Fruit fly (Drosophila melanogaster) whole organism, embryonic: ENCODE measurements around the gene RpS25.

Experiments used
- Abd-B ChIP-seq: fragments of 200-800 bp; sonication (Bioruptor generic); optimal IDR thresholded peaks from 2 replicates; lab custom pipeline; 2018; ENCODE audit warnings: missing biosample characterization, mild to moderate bottlenecking, missing genetic modification characterization, moderate library complexity
- Atf-2 ChIP-seq: fragments of 200-800 bp; sonication (Bioruptor generic); optimal IDR thresholded peaks from 2 replicates; lab custom pipeline; 2016; ENCODE audit warnings: missing biosample characterization, missing genetic modification characterization
- Blimp-1 ChIP-seq: fragments of 200-800 bp; sonication (Bioruptor generic); optimal IDR thresholded peaks from 3 replicates; lab custom pipeline; 2018; ENCODE audit warnings: missing biosample characterization, missing genetic modification characterization, mild to moderate bottlenecking, moderate library complexity, missing genetic modification reagents
- CG11085 ChIP-seq: fragments of 200-800 bp; sonication (Bioruptor generic); IDR thresholded peaks from 2 replicates; pipeline ENCODE4 v1.3.6; 2022; ENCODE audit warnings: missing biosample characterization, missing genetic modification characterization
- CG1233 ChIP-seq: fragments of 200-800 bp; sonication (Bioruptor generic); optimal IDR thresholded peaks from 4 replicates; lab custom pipeline; 2018; ENCODE audit warnings: missing biosample characterization, mild to moderate bottlenecking, missing genetic modification characterization
- CG12942 ChIP-seq: fragments of 200-800 bp; sonication (Bioruptor generic); optimal IDR thresholded peaks from 3 replicates; lab custom pipeline; 2016; ENCODE audit warnings: missing biosample characterization, missing genetic modification characterization
- CG13894 ChIP-seq: fragments of 200-800 bp; sonication (Bioruptor generic); optimal IDR thresholded peaks from 3 replicates; lab custom pipeline; 2018; ENCODE audit warnings: missing biosample characterization, mild to moderate bottlenecking, missing genetic modification characterization, moderate library complexity
- CG14050 ChIP-seq: fragments of 200-800 bp; sonication (Bioruptor generic); IDR thresholded peaks from 3 replicates; pipeline ENCODE4 v1.3.6; 2022; ENCODE audit warnings: missing biosample characterization, missing genetic modification characterization
- CG15073 ChIP-seq: fragments of 200-800 bp; sonication (Bioruptor generic); optimal IDR thresholded peaks from 2 replicates; lab custom pipeline; 2016; ENCODE audit warnings: missing biosample characterization, missing genetic modification characterization
- CG16815 ChIP-seq: fragments of 200-800 bp; sonication (Bioruptor generic); optimal IDR thresholded peaks from 3 replicates; lab custom pipeline; 2017; ENCODE audit warnings: missing biosample characterization, mild to moderate bottlenecking, missing genetic modification characterization
- CG18262 ChIP-seq: fragments of 200-800 bp; optimal IDR thresholded peaks from 3 replicates; lab custom pipeline; 2019; ENCODE audit warnings: missing biosample characterization, mild to moderate bottlenecking, missing genetic modification characterization, moderate library complexity
- CG2129 ChIP-seq: fragments of 200-800 bp; sonication (Bioruptor generic); IDR thresholded peaks from 2 replicates; pipeline ENCODE4 v1.3.6; 2022; ENCODE audit warnings: missing biosample characterization, missing genetic modification characterization; ENCODE audit not compliant: partially characterized antibody
- CG2199 ChIP-seq: fragments of 200-800 bp; sonication (Bioruptor generic); IDR thresholded peaks from 3 replicates; pipeline ENCODE4 v1.3.6; 2022; ENCODE audit warnings: missing biosample characterization, missing genetic modification characterization
- CG3065 ChIP-seq: fragments of 200-800 bp; sonication (Bioruptor generic); optimal IDR thresholded peaks from 2 replicates; lab custom pipeline; 2016; ENCODE audit warnings: missing biosample characterization, missing genetic modification characterization
- CG33557 ChIP-seq: fragments of 200-800 bp; sonication (Bioruptor generic); optimal IDR thresholded peaks from 2 replicates; lab custom pipeline; 2019; ENCODE audit warnings: missing biosample characterization, mild to moderate bottlenecking, missing genetic modification characterization, moderate library complexity
- CG6175 ChIP-seq: fragments of 200-800 bp; sonication (Bioruptor generic); IDR thresholded peaks from 3 replicates; pipeline ENCODE4 v1.3.6; 2022; ENCODE audit warnings: missing biosample characterization, missing genetic modification characterization
- CG7271 ChIP-seq: fragments of 200-800 bp; sonication (Bioruptor generic); optimal IDR thresholded peaks from 2 replicates; lab custom pipeline; 2018; ENCODE audit warnings: missing biosample characterization, mild to moderate bottlenecking, missing genetic modification characterization, moderate library complexity
- CG8089 ChIP-seq: fragments of 200-800 bp; sonication (Bioruptor generic); optimal IDR thresholded peaks from 3 replicates; lab custom pipeline; 2016; ENCODE audit warnings: missing biosample characterization, missing genetic modification characterization
- CG9727 ChIP-seq: fragments of 200-800 bp; sonication (Bioruptor generic); optimal IDR thresholded peaks from 3 replicates; lab custom pipeline; 2017; ENCODE audit warnings: missing biosample characterization, mild to moderate bottlenecking, missing genetic modification characterization
- D19B ChIP-seq: fragments of 200-800 bp; sonication (Bioruptor generic); optimal IDR thresholded peaks from 2 replicates; lab custom pipeline; 2017; ENCODE audit warnings: missing biosample characterization, mild to moderate bottlenecking, missing genetic modification characterization
- Elba2 ChIP-seq: fragments of 200-800 bp; sonication (Bioruptor generic); optimal IDR thresholded peaks from 3 replicates; lab custom pipeline; 2016; ENCODE audit warnings: missing biosample characterization, missing genetic modification characterization
- Gsc ChIP-seq: fragments of 200-800 bp; sonication (Bioruptor generic); IDR thresholded peaks from 2 replicates; pipeline ENCODE4 v1.3.6; 2022; ENCODE audit warnings: missing biosample characterization, missing genetic modification characterization
- HHEX ChIP-seq: fragments of 200-800 bp; sonication (Bioruptor generic); optimal IDR thresholded peaks from 3 replicates; lab custom pipeline; 2017; ENCODE audit warnings: missing biosample characterization, mild to moderate bottlenecking, missing genetic modification characterization, missing genetic modification reagents
- Hand ChIP-seq: fragments of 200-800 bp; sonication (Bioruptor generic); optimal IDR thresholded peaks from 2 replicates; lab custom pipeline; 2017; ENCODE audit warnings: mild to moderate bottlenecking, missing biosample characterization, missing genetic modification reagents, missing genetic modification characterization
- Hmr ChIP-seq: fragments of 200-800 bp; sonication (Bioruptor generic); optimal IDR thresholded peaks from 3 replicates; lab custom pipeline; 2017; ENCODE audit warnings: mild to moderate bottlenecking, missing biosample characterization, missing genetic modification reagents, missing genetic modification characterization
- Hr39 ChIP-seq: fragments of >200 bp; optimal IDR thresholded peaks from 2 replicates; lab custom pipeline; 2017
- Meics ChIP-seq: fragments of 200-800 bp; sonication (Bioruptor generic); optimal IDR thresholded peaks from 2 replicates; lab custom pipeline; 2017; ENCODE audit warnings: missing biosample characterization, mild to moderate bottlenecking, missing genetic modification characterization
- Xrp1 ChIP-seq: fragments of 200-800 bp; sonication (Bioruptor generic); IDR thresholded peaks from 2 replicates; pipeline ENCODE4 v1.3.6; 2022; ENCODE audit warnings: missing biosample characterization, missing genetic modification characterization
- amos ChIP-seq: fragments of 200-800 bp; sonication (Bioruptor generic); IDR thresholded peaks from 2 replicates; pipeline ENCODE4 v1.3.6; 2022; ENCODE audit warnings: missing biosample characterization, missing genetic modification characterization; ENCODE audit not compliant: partially characterized antibody
- ato ChIP-seq: fragments of 200-800 bp; sonication (Bioruptor generic); IDR thresholded peaks from 2 replicates; pipeline ENCODE4 v1.3.6; 2022; ENCODE audit warnings: missing biosample characterization, missing genetic modification characterization; ENCODE audit not compliant: partially characterized antibody
- bab2 ChIP-seq: fragments of 200-800 bp; sonication (Bioruptor generic); optimal IDR thresholded peaks from 2 replicates; lab custom pipeline; 2016; ENCODE audit warnings: missing biosample characterization, missing genetic modification characterization
- chinmo ChIP-seq: fragments of 200-800 bp; sonication (Bioruptor generic); IDR thresholded peaks from 4 replicates; pipeline ENCODE4 v1.3.6; 2022; ENCODE audit warnings: missing biosample characterization, missing genetic modification characterization; ENCODE audit not compliant: partially characterized antibody
- chm ChIP-seq: fragments of 200-800 bp; sonication (Bioruptor generic); IDR thresholded peaks from 2 replicates; pipeline ENCODE4 v1.3.6; 2022; ENCODE audit warnings: missing biosample characterization, missing genetic modification characterization
- chn ChIP-seq: fragments of 200-800 bp; sonication (Bioruptor generic); optimal IDR thresholded peaks from 2 replicates; lab custom pipeline; 2016; ENCODE audit warnings: missing biosample characterization, missing genetic modification characterization
- crc ChIP-seq: fragments of 200-800 bp; sonication (Bioruptor generic); optimal IDR thresholded peaks from 2 replicates; lab custom pipeline; 2016; ENCODE audit warnings: missing biosample characterization, missing genetic modification characterization
- da ChIP-seq: fragments of 200-800 bp; sonication (Bioruptor generic); optimal IDR thresholded peaks from 2 replicates; lab custom pipeline; 2016; ENCODE audit warnings: missing biosample characterization, missing genetic modification characterization
- disco-r ChIP-seq: fragments of 200-800 bp; sonication (Bioruptor generic); optimal IDR thresholded peaks from 2 replicates; lab custom pipeline; 2016; ENCODE audit warnings: missing biosample characterization, missing genetic modification characterization
- dpn ChIP-seq, 2 experiments: fragments of 200-800 bp; sonication (Bioruptor generic); optimal IDR thresholded peaks; 3 replicates each; lab custom pipeline; 2016; ENCODE audit warnings: missing biosample characterization in 2 of 2, missing genetic modification characterization in 2 of 2
- eve ChIP-seq, 2 experiments: fragments of >200 bp; optimal IDR thresholded peaks; 2 replicates each; lab custom pipeline; 2017; ENCODE audit warnings: missing biosample characterization in 2 of 2, missing genetic modification characterization in 2 of 2
- fd102C ChIP-seq: fragments of 200-800 bp; sonication (Bioruptor generic); optimal IDR thresholded peaks from 2 replicates; lab custom pipeline; 2018; ENCODE audit warnings: missing biosample characterization, mild to moderate bottlenecking, missing genetic modification characterization, moderate library complexity
- kah ChIP-seq: fragments of 200-800 bp; sonication (Bioruptor generic); optimal IDR thresholded peaks from 2 replicates; lab custom pipeline; 2018; ENCODE audit warnings: missing biosample characterization, mild to moderate bottlenecking, missing genetic modification characterization
- lilli ChIP-seq: fragments of 200-800 bp; sonication (Bioruptor generic); optimal IDR thresholded peaks from 3 replicates; lab custom pipeline; 2016; ENCODE audit warnings: missing biosample characterization, missing genetic modification characterization
- nerfin-1 ChIP-seq: fragments of 200-800 bp; sonication (Bioruptor generic); optimal IDR thresholded peaks from 3 replicates; lab custom pipeline; 2019; ENCODE audit warnings: missing biosample characterization, mild to moderate bottlenecking, missing genetic modification characterization, moderate library complexity
- onecut ChIP-seq: fragments of 200-800 bp; sonication (Bioruptor generic); IDR thresholded peaks from 2 replicates; pipeline ENCODE4 v1.3.6; 2022; ENCODE audit warnings: missing biosample characterization, missing genetic modification characterization
- peb ChIP-seq: fragments of 200-800 bp; sonication (Bioruptor generic); IDR thresholded peaks from 2 replicates; pipeline ENCODE4 v1.3.6; 2022; ENCODE audit warnings: missing biosample characterization, missing genetic modification characterization
- pum ChIP-seq: fragments of 200-800 bp; sonication (Bioruptor generic); optimal IDR thresholded peaks from 2 replicates; lab custom pipeline; 2016; ENCODE audit warnings: missing biosample characterization, missing genetic modification characterization
- rib ChIP-seq: fragments of 200-800 bp; sonication (Bioruptor generic); IDR thresholded peaks from 2 replicates; pipeline ENCODE4 v1.3.6; 2022; ENCODE audit warnings: missing biosample characterization, missing genetic modification characterization
- sd ChIP-seq: fragments of 200-800 bp; sonication (Bioruptor generic); optimal IDR thresholded peaks from 3 replicates; lab custom pipeline; 2018; ENCODE audit warnings: missing biosample characterization, mild to moderate bottlenecking, missing genetic modification characterization, moderate library complexity
- so ChIP-seq: fragments of 200-800 bp; sonication (Bioruptor generic); IDR thresholded peaks from 3 replicates; pipeline ENCODE4 v1.3.6; 2022; ENCODE audit warnings: missing biosample characterization, missing genetic modification characterization
- tap ChIP-seq: fragments of 200-800 bp; optimal IDR thresholded peaks from 3 replicates; lab custom pipeline; 2019; ENCODE audit warnings: missing biosample characterization, mild to moderate bottlenecking, missing genetic modification characterization, moderate library complexity

Gene RpS25

dm6 chr3R:11243951-11244660 lies 28.0 kb upstream of the RpS25 start, which contains the start of the genes CG17734 and CG5214 (continued):
- TF ChIP-seq CG1233 (no peak), D19B (GFP tag; lab: Kevin White, UChicago) (no peak), Hr39 (no peak), HHEX (no peak), amos (GFP tag; lab: Robert Waterston, UW) (peak; percentile 67; the same call in 1 of the 2 replicates), CG2199 (GFP tag; lab: Robert Waterston, UW) (no peak), rib (GFP tag; lab: Robert Waterston, UW) (no peak; the same call in none of the 2 replicates), CG18262 (tag; lab: Kevin White, UChicago) (no peak), Gsc (GFP tag; lab: Robert Waterston, UW) (no peak), CG6175 (no peak), CG7271 (tag; lab: Kevin White, UChicago) (no peak), Abd-B (GFP tag; lab: Kevin White, UChicago) (no peak), onecut (GFP tag; lab: Robert Waterston, UW) (0 out of 2 replicates have a peak, but pooled peaks have one; percentile 13), CG16815 (GFP tag; lab: Kevin White, UChicago) (no peak), nerfin-1 (tag; lab: Kevin White, UChicago) (no peak), Hand (GFP tag; lab: Kevin White, UChicago) (no peak), disco-r (GFP tag; lab: Kevin White, UChicago) (no peak), Blimp-1 (GFP tag; lab: Kevin White, UChicago) (no peak), tap (tag; lab: Kevin White, UChicago) (no peak), Meics (GFP tag; lab: Kevin White, UChicago) (no peak), CG12942 (GFP tag; lab: Kevin White, UChicago) (no peak), lilli (peak; percentile 48), so (GFP tag; lab: Robert Waterston, UW) (no peak), CG11085 (GFP tag; lab: Robert Waterston, UW) (no peak), Xrp1 (no peak), CG15073 (no peak), peb (GFP tag; lab: Robert Waterston, UW) (no peak), dpn (GFP tag; optimal IDR thresholded peaks at IDR 0.05; lab: Kevin White, UChicago) (peak; percentile 0 to 54), ato (no peak), CG9727 (GFP tag; lab: Kevin White, UChicago) (no peak), pum (GFP tag; lab: Kevin White, UChicago) (no peak), fd102C (no peak), kah (no peak), Elba2 (GFP tag; lab: Kevin White, UChicago) (no peak), eve (GFP tag; optimal IDR thresholded peaks at IDR 0.05; lab: Kevin White, UChicago) (no peak), chn (GFP tag; lab: Kevin White, UChicago) (no peak), sd (tag; lab: Kevin White, UChicago) (no peak), Atf-2 (GFP tag; lab: Kevin White, UChicago) (no peak), chm (no peak), CG2129 (GFP tag; lab: Robert Waterston, UW) (no peak), CG8089 (GFP tag; lab: Kevin White, UChicago) (no peak), Hmr (GFP tag; lab: Kevin White, UChicago) (no peak), chinmo (GFP tag; lab: Robert Waterston, UW) (0 out of 4 replicates have a peak, but pooled peaks have one; percentile 27), CG3065 (no peak), da (GFP tag; lab: Kevin White, UChicago) (no peak), bab2 (GFP tag; lab: Kevin White, UChicago) (no peak), CG33557 (GFP tag; lab: Kevin White, UChicago) (no peak), CG14050 (GFP tag; lab: Robert Waterston, UW) (no peak), CG13894 (tag; lab: Kevin White, UChicago) (no peak), crc (GFP tag; lab: Kevin White, UChicago) (no peak)
